Worm (Caenorhabditis elegans) whole organism, L3 larva: ENCODE data around the gene F55G11.8.

Experiments used
- R02D3.7 ChIP-seq: fragments of 150-350 bp; optimal IDR thresholded peaks from 2 replicates; lab custom pipeline; 2014; ENCODE audit warnings: missing biosample characterization, missing genetic modification characterization
- ZK546.5 ChIP-seq: sonication (generic microtip); optimal IDR thresholded peaks from 2 replicates; lab custom pipeline; 2017; ENCODE audit warnings: missing biosample characterization, missing genetic modification characterization
- aly-2 ChIP-seq: fragments of 150-350 bp; optimal IDR thresholded peaks from 2 replicates; lab custom pipeline; 2014; ENCODE audit warnings: missing biosample characterization, missing genetic modification characterization
- ama-1 ChIP-seq: fragments of 150-350 bp; optimal IDR thresholded peaks from 2 replicates; lab custom pipeline; 2018
- ceh-16 ChIP-seq: sonication (generic microtip); optimal IDR thresholded peaks from 2 replicates; lab custom pipeline; 2017; ENCODE audit warnings: missing biosample characterization, missing genetic modification characterization
- ceh-28 ChIP-seq: fragments of 150-350 bp; optimal IDR thresholded peaks from 2 replicates; lab custom pipeline; 2014; ENCODE audit warnings: missing biosample characterization, missing genetic modification reagents, missing genetic modification characterization
- egl-27 ChIP-seq: sonication (generic microtip); optimal IDR thresholded peaks from 4 replicates; lab custom pipeline; 2017; ENCODE audit warnings: missing biosample characterization, missing genetic modification reagents, missing genetic modification characterization
- egl-5 ChIP-seq: fragments of 150-350 bp; optimal IDR thresholded peaks from 2 replicates; lab custom pipeline; 2017; ENCODE audit warnings: missing biosample characterization, missing genetic modification reagents, missing genetic modification characterization, inconsistent platforms
- elt-2 ChIP-seq: sonication (generic microtip); optimal IDR thresholded peaks from 2 replicates; lab custom pipeline; 2016; ENCODE audit warnings: missing genetic modification reagents, mild to moderate bottlenecking, missing genetic modification characterization, missing compliant biosample characterization
- elt-3 ChIP-seq, 3 experiments: fragments of 150-350 bp in 1 of 3; sonication (generic microtip) in 2 of 3; optimal IDR thresholded peaks; 2 replicates in 2 of 3; 4 replicates in 1 of 3; lab custom pipeline; 2014 to 2017; ENCODE audit warnings: missing biosample characterization in 3 of 3, missing genetic modification characterization in 3 of 3
- eor-1 ChIP-seq, 2 experiments: fragments of 150-350 bp; optimal IDR thresholded peaks; 2 replicates each; lab custom pipeline; 2014 to 2018; ENCODE audit warnings: missing biosample characterization in 2 of 2, missing genetic modification characterization in 2 of 2
- fkh-10 ChIP-seq: sonication (generic microtip); optimal IDR thresholded peaks from 2 replicates; lab custom pipeline; 2017; ENCODE audit warnings: missing biosample characterization, missing genetic modification reagents, missing genetic modification characterization
- fkh-2 ChIP-seq: fragments of 150-350 bp; optimal IDR thresholded peaks from 2 replicates; lab custom pipeline; 2014; ENCODE audit warnings: missing biosample characterization, missing genetic modification reagents, missing genetic modification characterization
- lin-15B ChIP-seq: fragments of 150-350 bp; optimal IDR thresholded peaks from 2 replicates; lab custom pipeline; 2014; ENCODE audit warnings: missing biosample characterization, missing genetic modification characterization
- lin-39 ChIP-seq: fragments of 150-350 bp; optimal IDR thresholded peaks from 2 replicates; lab custom pipeline; 2018; ENCODE audit warnings: missing biosample characterization, missing genetic modification reagents, missing genetic modification characterization
- mml-1 ChIP-seq: fragments of 150-350 bp; sonication (generic microtip); optimal IDR thresholded peaks from 3 replicates; lab custom pipeline; 2014; ENCODE audit warnings: missing biosample characterization, missing genetic modification characterization
- nfya-1 ChIP-seq: sonication (generic microtip); optimal IDR thresholded peaks from 2 replicates; lab custom pipeline; 2017; ENCODE audit warnings: missing genetic modification characterization, mild to moderate bottlenecking, missing compliant biosample characterization, antibody characterized with exemption, moderate library complexity; ENCODE audit not compliant: insufficient read depth
- nhr-11 ChIP-seq: fragments of 150-350 bp; optimal IDR thresholded peaks from 2 replicates; lab custom pipeline; 2014; ENCODE audit warnings: missing biosample characterization, missing genetic modification characterization
- nhr-12 ChIP-seq: fragments of 150-350 bp; optimal IDR thresholded peaks from 2 replicates; lab custom pipeline; 2014; ENCODE audit warnings: missing biosample characterization, missing genetic modification characterization
- nhr-23 ChIP-seq: fragments of 150-350 bp; optimal IDR thresholded peaks from 2 replicates; lab custom pipeline; 2014; ENCODE audit warnings: missing biosample characterization, missing genetic modification reagents, missing genetic modification characterization
- nhr-237 ChIP-seq: fragments of 150-350 bp; optimal IDR thresholded peaks from 2 replicates; lab custom pipeline; 2014; ENCODE audit warnings: missing biosample characterization, missing genetic modification characterization
- nhr-25 ChIP-seq: sonication (generic microtip); optimal IDR thresholded peaks from 2 replicates; lab custom pipeline; 2017; ENCODE audit warnings: missing biosample characterization, missing genetic modification characterization
- nhr-43 ChIP-seq: sonication (generic microtip); optimal IDR thresholded peaks from 2 replicates; lab custom pipeline; 2016; ENCODE audit warnings: mild to moderate bottlenecking, missing genetic modification characterization, missing compliant biosample characterization; ENCODE audit not compliant: poor library complexity, severe bottlenecking
- nhr-76 ChIP-seq: fragments of 150-350 bp; sonication (generic microtip); optimal IDR thresholded peaks from 5 replicates; lab custom pipeline; 2014; ENCODE audit warnings: missing biosample characterization, missing genetic modification characterization
- pha-4 ChIP-seq: fragments of 150-350 bp; optimal IDR thresholded peaks from 2 replicates; lab custom pipeline; 2014; ENCODE audit warnings: missing biosample characterization, missing genetic modification reagents, missing genetic modification characterization
- pqm-1 ChIP-seq: fragments of 150-350 bp; optimal IDR thresholded peaks from 2 replicates; lab custom pipeline; 2017; ENCODE audit warnings: missing biosample characterization, missing genetic modification characterization, inconsistent platforms
- sea-2 ChIP-seq: fragments of 150-350 bp; sonication (generic microtip); optimal IDR thresholded peaks from 4 replicates; lab custom pipeline; 2014; ENCODE audit warnings: missing biosample characterization, missing genetic modification reagents, missing genetic modification characterization
- snpc-4 ChIP-seq: fragments of 150-350 bp; optimal IDR thresholded peaks from 2 replicates; lab custom pipeline; 2014; ENCODE audit warnings: missing biosample characterization, missing genetic modification characterization
- tbx-2 ChIP-seq: sonication (generic microtip); optimal IDR thresholded peaks from 2 replicates; lab custom pipeline; 2016; ENCODE audit warnings: mild to moderate bottlenecking, missing genetic modification characterization, missing compliant biosample characterization
- unc-39 ChIP-seq: sonication (generic microtip); optimal IDR thresholded peaks from 4 replicates; lab custom pipeline; 2017; ENCODE audit warnings: missing biosample characterization, missing genetic modification characterization
- unc-62 ChIP-seq: fragments of 150-350 bp; sonication (generic microtip); optimal IDR thresholded peaks from 4 replicates; lab custom pipeline; 2014; ENCODE audit warnings: missing biosample characterization, missing genetic modification reagents, missing genetic modification characterization
- ztf-4 ChIP-seq: fragments of 150-350 bp; optimal IDR thresholded peaks from 2 replicates; lab custom pipeline; 2014; ENCODE audit warnings: missing biosample characterization, missing genetic modification characterization

Gene F55G11.8

ce11 chrIV:12990638-12991037 is 28.0 kb downstream of the F55G11.8 start:
- TF ChIP-seq elt-2 (no peak), ceh-28 (tag; lab: Kevin White, UChicago) (no peak), ztf-4 (tag; lab: Kevin White, UChicago) (no peak), nhr-11 (tag; lab: Kevin White, UChicago) (no peak), unc-62 (GFP tag; lab: Kevin White, UChicago) (no peak), lin-15B (tag; lab: Kevin White, UChicago) (no peak), R02D3.7 (tag; lab: Kevin White, UChicago) (no peak), ama-1 (no peak), nhr-237 (tag; lab: Kevin White, UChicago) (no peak), lin-39 (no peak), nhr-12 (tag; lab: Kevin White, UChicago) (no peak), mml-1 (tag; lab: Kevin White, UChicago) (no peak), snpc-4 (tag; lab: Kevin White, UChicago) (no peak), fkh-2 (tag; lab: Kevin White, UChicago) (no peak)

ce11 chrIV:12991629-12992028 is 29.0 kb downstream of the F55G11.8 start, which contains the start of gene K10D11.5:
TSS of gene K10D11.5 (minus strand) at chrIV:12991843.
- TF ChIP-seq pha-4 = no peak
- TF ChIP-seq nhr-25 = no peak
- no peak for TF ChIP-seq fkh-10 (GFP tag; lab: Kevin White, UChicago)
- TF ChIP-seq nhr-43 (tag; lab: Kevin White, UChicago) = no peak
- TF ChIP-seq ZK546.5 (tag; lab: Kevin White, UChicago) = no peak
- peak; percentile 68 for TF ChIP-seq elt-2
- TF ChIP-seq sea-2 = no peak
- TF ChIP-seq unc-39 (tag; lab: Kevin White, UChicago) = no peak
- TF ChIP-seq egl-27 (tag; lab: Kevin White, UChicago) = no peak
- TF ChIP-seq snpc-4 (tag; lab: Kevin White, UChicago) = no peak
- no peak for TF ChIP-seq aly-2 (tag; lab: Kevin White, UChicago)
- no peak for TF ChIP-seq nhr-237 (tag; lab: Kevin White, UChicago)
- peak; percentile 93 for TF ChIP-seq pqm-1 (tag; lab: Kevin White, UChicago)
- TF ChIP-seq nfya-1 (tag; lab: Kevin White, UChicago) = no peak
- TF ChIP-seq, all 47 proteins: peak for 2

ce11 chrIV:12994376-12994775 is 31.8 kb downstream of the F55G11.8 start, which contains the start of gene K10D11.4:
TSS of gene K10D11.4 (minus strand) at chrIV:12994476.
- no peak for TF ChIP-seq ceh-28 (tag; lab: Kevin White, UChicago)
- TF ChIP-seq nhr-23 (tag; lab: Kevin White, UChicago) = no peak
- no peak for TF ChIP-seq egl-5 (tag; lab: Kevin White, UChicago)
- TF ChIP-seq aly-2 (tag; lab: Kevin White, UChicago) = no peak
- TF ChIP-seq nhr-76 = no peak
- TF ChIP-seq unc-39 (tag; lab: Kevin White, UChicago) = no peak
- no peak for TF ChIP-seq mml-1 (tag; lab: Kevin White, UChicago)
- no peak for TF ChIP-seq nhr-237 (tag; lab: Kevin White, UChicago)
- no peak for TF ChIP-seq fkh-10 (GFP tag; lab: Kevin White, UChicago)
- TF ChIP-seq ceh-16 (tag; lab: Kevin White, UChicago) = no peak
- no peak for TF ChIP-seq egl-27 (tag; lab: Kevin White, UChicago)
- no peak for TF ChIP-seq ama-1
- no peak for TF ChIP-seq eor-1 (tag; optimal IDR thresholded peaks at IDR 0.05; lab: Kevin White, UChicago)
- TF ChIP-seq ztf-4 (tag; lab: Kevin White, UChicago) = no peak
- TF ChIP-seq tbx-2 (tag; lab: Kevin White, UChicago) = no peak
- TF ChIP-seq nhr-12 (tag; lab: Kevin White, UChicago) = no peak

ce11 chrIV:12995886-12996285 is 33.3 kb downstream of the F55G11.8 start, which contains the start of gene K10D11.7:
TSS of gene K10D11.7 (minus strand) at chrIV:12995986.
- TF ChIP-seq nhr-12 (tag; lab: Kevin White, UChicago) (no peak), tbx-2 (tag; lab: Kevin White, UChicago) (no peak), lin-39 (no peak), nhr-23 (tag; lab: Kevin White, UChicago) (no peak), pqm-1 (tag; lab: Kevin White, UChicago) (no peak), fkh-10 (GFP tag; lab: Kevin White, UChicago) (no peak), unc-39 (tag; lab: Kevin White, UChicago) (no peak)
- TF ChIP-seq, all 47 proteins: peak for 0

- TF ChIP-seq elt-3 (tag; optimal IDR thresholded peaks at IDR 0.05; lab: Kevin White, UChicago) (peak in 1 of 3 experiments; percentile 8), nhr-23 (tag; lab: Kevin White, UChicago) (peak; percentile 35), snpc-4 (tag; lab: Kevin White, UChicago) (no peak), nhr-237 (tag; lab: Kevin White, UChicago) (no peak), unc-62 (GFP tag; lab: Kevin White, UChicago) (no peak)
These were observed 35.0 kb downstream of the F55G11.8 start for ce11 chrIV:12997560-12997959.
